Fruit fly (Drosophila melanogaster): ENCODE measurements around the gene CG13251.

The CG13251 gene

DNA sequence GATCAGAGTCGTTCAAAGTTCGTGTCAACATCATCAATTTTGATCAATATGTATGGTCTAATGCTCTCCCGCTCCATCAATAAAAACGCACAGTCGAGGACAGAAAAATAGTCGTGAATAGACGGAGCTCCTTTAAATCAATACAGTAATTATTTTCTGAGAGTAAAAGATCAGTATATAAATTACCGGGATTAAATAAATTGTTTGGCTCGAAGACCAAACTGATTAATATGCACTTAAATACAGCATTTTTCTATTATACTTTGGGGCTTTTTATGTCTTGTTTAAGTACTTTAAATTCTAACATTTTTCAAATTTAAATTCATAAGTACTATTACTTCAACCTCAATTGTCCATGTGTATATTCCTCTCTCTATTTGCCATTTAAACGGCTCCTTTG is 2.5 kb upstream of the CG13251 start (continued):
- TF ChIP-seq Xbp1 (GFP tag; optimal IDR thresholded peaks at IDR 0.05): peak; percentile 50
- TF ChIP-seq Abd-B (GFP tag; optimal IDR thresholded peaks at IDR 0.05): peak; percentile 49
- TF ChIP-seq dpn (GFP tag; optimal IDR thresholded peaks at IDR 0.05): peak; percentile 24 to 47
- peak; percentile 66 for TF ChIP-seq CG10209 (GFP tag; optimal IDR thresholded peaks at IDR 0.05)
- peak; percentile 73 for TF ChIP-seq dmrt99B (tag; optimal IDR thresholded peaks at IDR 0.05)
- peak; percentile 71 for TF ChIP-seq CG10267 (tag; optimal IDR thresholded peaks at IDR 0.05)
- TF ChIP-seq CG16813 (GFP tag; IDR thresholded peaks at IDR 0.05; ENCODE audit: partially characterized antibody): no peak
- peak; percentile 64 for TF ChIP-seq twi (tag; optimal IDR thresholded peaks at IDR 0.05)
- TF ChIP-seq gce (GFP tag; IDR thresholded peaks at IDR 0.05): no peak
- TF ChIP-seq dmrt11E (tag; optimal IDR thresholded peaks at IDR 0.05): peak; percentile 84
- TF ChIP-seq CG7786 (GFP tag; optimal IDR thresholded peaks at IDR 0.05): peak; percentile 15
- TF ChIP-seq ranshi (GFP tag; IDR thresholded peaks at IDR 0.05): no peak; the same call in 1 of the 2 replicates
- TF ChIP-seq CG30020 (tag; optimal IDR thresholded peaks at IDR 0.05): no peak
- TF ChIP-seq gem (tag; optimal IDR thresholded peaks at IDR 0.05): peak; percentile 80
- TF ChIP-seq vvl (GFP tag; IDR thresholded peaks at IDR 0.05): peak; percentile 35; the same call in 1 of the 2 replicates
- TF ChIP-seq CG17328 (GFP tag; IDR thresholded peaks at IDR 0.05): peak; percentile 53; the same call in 1 of the 2 replicates
- peak; percentile 38 for TF ChIP-seq CG1529 (GFP tag; optimal IDR thresholded peaks at IDR 0.05)
- TF ChIP-seq Max (GFP tag; optimal IDR thresholded peaks at IDR 0.05): peak; percentile 9
- peak; percentile 51 for TF ChIP-seq gsb-n (tag; optimal IDR thresholded peaks at IDR 0.05)
- TF ChIP-seq odd (GFP tag; optimal IDR thresholded peaks at IDR 0.05): peak; percentile 11
- TF ChIP-seq nerfin-1 (tag; optimal IDR thresholded peaks at IDR 0.05): peak; percentile 40
- TF ChIP-seq CG13624 (GFP tag; optimal IDR thresholded peaks at IDR 0.05): peak; percentile 18
- TF ChIP-seq tio (GFP tag; optimal IDR thresholded peaks at IDR 0.05): peak; percentile 69
- TF ChIP-seq CG10431 (GFP tag; optimal IDR thresholded peaks at IDR 0.05): no peak
- no peak for TF ChIP-seq zfh2 (GFP tag; optimal IDR thresholded peaks at IDR 0.05)
- TF ChIP-seq CG9817 (tag; optimal IDR thresholded peaks at IDR 0.05): peak; percentile 14
- peak; percentile 82 for TF ChIP-seq CG2712 (tag; optimal IDR thresholded peaks at IDR 0.05)
- no peak for TF ChIP-seq otp (GFP tag; IDR thresholded peaks at IDR 0.05)
- peak; percentile 27 for TF ChIP-seq pho (GFP tag; optimal IDR thresholded peaks at IDR 0.05)
- no peak for TF ChIP-seq Lpt (GFP tag; optimal IDR thresholded peaks at IDR 0.05)
- peak; percentile 77 for TF ChIP-seq CG8924 (tag; optimal IDR thresholded peaks at IDR 0.05)
- peak in 1 of 2 experiments; percentile 55 for TF ChIP-seq Pdp1 (GFP tag; optimal IDR thresholded peaks at IDR 0.05)
- peak; percentile 34 for TF ChIP-seq HHEX (GFP tag; optimal IDR thresholded peaks at IDR 0.05)
- no peak; the same call in 1 of the 2 replicates for TF ChIP-seq seq (GFP tag; IDR thresholded peaks at IDR 0.05)
- TF ChIP-seq zen2 (GFP tag; IDR thresholded peaks at IDR 0.05; ENCODE audit: partially characterized antibody): no peak
- TF ChIP-seq lilli (GFP tag; optimal IDR thresholded peaks at IDR 0.05): peak; percentile 53
- no peak for TF ChIP-seq Ssrp (tag; optimal IDR thresholded peaks at IDR 0.05)
- no peak for TF ChIP-seq sc (optimal IDR thresholded peaks at IDR 0.05)
- peak; percentile 35 for TF ChIP-seq sc (GFP tag; optimal IDR thresholded peaks at IDR 0.05)
- peak; percentile 65 for TF ChIP-seq CG16815 (GFP tag; optimal IDR thresholded peaks at IDR 0.05)
- peak; percentile 71 for TF ChIP-seq CG8281 (tag; optimal IDR thresholded peaks at IDR 0.05)
- peak in 1 of 2 experiments; percentile 16 for TF ChIP-seq Hr78 (GFP tag; optimal IDR thresholded peaks at IDR 0.05)
- TF ChIP-seq Ets97D (GFP tag; optimal IDR thresholded peaks at IDR 0.05): peak; percentile 10
- peak; percentile 69 for TF ChIP-seq zen (tag; optimal IDR thresholded peaks at IDR 0.05)
- no peak for TF ChIP-seq Ada2b (GFP tag; IDR thresholded peaks at IDR 0.05)
- TF ChIP-seq CG11696 (GFP tag; IDR thresholded peaks at IDR 0.05): peak; percentile 86
- TF ChIP-seq CG13123 (GFP tag; optimal IDR thresholded peaks at IDR 0.05): peak; percentile 8
- TF ChIP-seq Chrac-16 (GFP tag; optimal IDR thresholded peaks at IDR 0.05): peak; percentile 44
- TF ChIP-seq CG6689 (GFP tag; IDR thresholded peaks at IDR 0.05): 0 out of 2 replicates have a peak, but pooled peaks have one; percentile 34
- no peak for TF ChIP-seq sima (GFP tag; optimal IDR thresholded peaks at IDR 0.05)
